Worm (Caenorhabditis elegans) whole organism, L2 larva: Measurements from ENCODE around the gene rpl-6.

Experiments used
- C34F6.9 ChIP-seq: fragments of 150-350 bp; optimal IDR thresholded peaks from 2 replicates; lab custom pipeline; 2014; ENCODE audit warnings: missing biosample characterization, missing genetic modification characterization
- F13H6.1 ChIP-seq: sonication (generic microtip); optimal IDR thresholded peaks from 2 replicates; lab custom pipeline; 2016; ENCODE audit warnings: missing genetic modification characterization, missing compliant biosample characterization
- R02D3.7 ChIP-seq: fragments of 150-350 bp; optimal IDR thresholded peaks from 2 replicates; lab custom pipeline; 2014; ENCODE audit warnings: missing biosample characterization, missing genetic modification characterization
- Y55F3AM.14 ChIP-seq: fragments of 200-800 bp; sonication (Bioruptor generic); optimal IDR thresholded peaks from 2 replicates; lab custom pipeline; 2018; ENCODE audit warnings: mild to moderate bottlenecking, missing genetic modification characterization, missing compliant biosample characterization
- ZK546.5 ChIP-seq: sonication (generic microtip); optimal IDR thresholded peaks from 2 replicates; lab custom pipeline; 2017; ENCODE audit warnings: missing biosample characterization, missing genetic modification characterization
- alr-1 ChIP-seq: fragments of 150-350 bp; optimal IDR thresholded peaks from 2 replicates; lab custom pipeline; 2014; ENCODE audit warnings: missing biosample characterization, missing genetic modification characterization
- aly-2 ChIP-seq: fragments of 150-350 bp; optimal IDR thresholded peaks from 2 replicates; lab custom pipeline; 2014; ENCODE audit warnings: missing biosample characterization, missing genetic modification characterization
- ama-1 ChIP-seq: fragments of 150-350 bp; optimal IDR thresholded peaks from 2 replicates; lab custom pipeline; 2018; ENCODE audit warnings: inconsistent platforms
- blmp-1 ChIP-seq: sonication (generic microtip); optimal IDR thresholded peaks from 2 replicates; lab custom pipeline; 2017; ENCODE audit warnings: missing genetic modification characterization, mild to moderate bottlenecking, missing compliant biosample characterization, antibody characterized with exemption, moderate library complexity; ENCODE audit not compliant: insufficient read depth
- ceh-82 ChIP-seq: fragments of 150-350 bp; optimal IDR thresholded peaks from 2 replicates; lab custom pipeline; 2014; ENCODE audit warnings: missing biosample characterization, missing genetic modification characterization
- crh-2 ChIP-seq: sonication (generic microtip); optimal IDR thresholded peaks from 2 replicates; lab custom pipeline; 2017; ENCODE audit warnings: missing biosample characterization, missing genetic modification characterization
- dmd-4 ChIP-seq: sonication (generic microtip); optimal IDR thresholded peaks from 2 replicates; lab custom pipeline; 2017; ENCODE audit warnings: missing biosample characterization, missing genetic modification characterization
- egl-27 ChIP-seq: sonication (generic microtip); optimal IDR thresholded peaks from 3 replicates; lab custom pipeline; 2017; ENCODE audit warnings: missing biosample characterization, missing genetic modification reagents, missing genetic modification characterization
- elt-1 ChIP-seq: fragments of 150-350 bp; optimal IDR thresholded peaks from 2 replicates; lab custom pipeline; 2014; ENCODE audit warnings: missing biosample characterization, missing genetic modification characterization
- elt-3 ChIP-seq: sonication (generic microtip); optimal IDR thresholded peaks from 2 replicates; lab custom pipeline; 2017; ENCODE audit warnings: missing biosample characterization, missing genetic modification characterization
- fos-1 ChIP-seq: fragments of 150-350 bp; optimal IDR thresholded peaks from 2 replicates; lab custom pipeline; 2014; ENCODE audit warnings: missing biosample characterization, missing genetic modification characterization
- gmeb-1 ChIP-seq: fragments of 150-350 bp; optimal IDR thresholded peaks from 2 replicates; lab custom pipeline; 2014; ENCODE audit warnings: missing biosample characterization, missing genetic modification characterization
- lin-11 ChIP-seq: fragments of 150-350 bp; sonication (generic microtip); optimal IDR thresholded peaks from 2 replicates; lab custom pipeline; 2014; ENCODE audit warnings: missing biosample characterization, missing genetic modification characterization, inconsistent platforms, mixed read lengths
- lin-13 ChIP-seq: fragments of 150-350 bp; optimal IDR thresholded peaks from 2 replicates; lab custom pipeline; 2014; ENCODE audit warnings: missing biosample characterization, missing genetic modification reagents, missing genetic modification characterization
- lin-39 ChIP-seq: fragments of 150-350 bp; optimal IDR thresholded peaks from 2 replicates; lab custom pipeline; 2014; ENCODE audit warnings: missing biosample characterization, missing genetic modification reagents, missing genetic modification characterization
- lsy-2 ChIP-seq, 2 experiments: fragments of 150-350 bp in 1 of 2; sonication (generic microtip) in 1 of 2; optimal IDR thresholded peaks; 2 replicates each; lab custom pipeline; 2014 to 2017; ENCODE audit warnings: missing biosample characterization in 2 of 2, missing genetic modification characterization in 2 of 2
- mab-5 ChIP-seq: fragments of 150-350 bp; optimal IDR thresholded peaks from 2 replicates; lab custom pipeline; 2014; ENCODE audit warnings: missing biosample characterization, missing genetic modification characterization
- mbf-1 ChIP-seq: sonication (generic microtip); optimal IDR thresholded peaks from 2 replicates; lab custom pipeline; 2017; ENCODE audit warnings: missing biosample characterization, missing genetic modification characterization
- mdl-1 ChIP-seq, 2 experiments: fragments of 150-350 bp in 1 of 2; sonication (generic microtip) in 1 of 2; optimal IDR thresholded peaks; 2 replicates each; lab custom pipeline; 2017; ENCODE audit warnings: missing biosample characterization in 2 of 2, missing genetic modification characterization in 2 of 2
- nhr-10 ChIP-seq: sonication (generic microtip); optimal IDR thresholded peaks from 2 replicates; lab custom pipeline; 2017; ENCODE audit warnings: missing biosample characterization, missing genetic modification characterization
- nhr-11 ChIP-seq: fragments of 150-350 bp; optimal IDR thresholded peaks from 2 replicates; lab custom pipeline; 2014; ENCODE audit warnings: missing biosample characterization, missing genetic modification characterization
- nhr-12 ChIP-seq: fragments of 150-350 bp; optimal IDR thresholded peaks from 2 replicates; lab custom pipeline; 2014; ENCODE audit warnings: missing biosample characterization, missing genetic modification characterization
- nhr-21 ChIP-seq: fragments of 150-350 bp; optimal IDR thresholded peaks from 2 replicates; lab custom pipeline; 2014; ENCODE audit warnings: missing biosample characterization, missing genetic modification characterization
- nhr-23 ChIP-seq: fragments of 150-350 bp; optimal IDR thresholded peaks from 2 replicates; lab custom pipeline; 2014; ENCODE audit warnings: missing biosample characterization, missing genetic modification reagents, missing genetic modification characterization
- nhr-25 ChIP-seq: fragments of 150-350 bp; sonication (generic microtip); optimal IDR thresholded peaks from 3 replicates; lab custom pipeline; 2014; ENCODE audit warnings: missing biosample characterization, missing genetic modification characterization
- nhr-6 ChIP-seq: fragments of 150-350 bp; optimal IDR thresholded peaks from 2 replicates; lab custom pipeline; 2014; ENCODE audit warnings: missing biosample characterization, missing genetic modification characterization
- nhr-77 ChIP-seq: fragments of 150-350 bp; optimal IDR thresholded peaks from 2 replicates; lab custom pipeline; 2014; ENCODE audit warnings: missing biosample characterization, missing genetic modification characterization
- peb-1 ChIP-seq: fragments of 150-350 bp; optimal IDR thresholded peaks from 2 replicates; lab custom pipeline; 2014; ENCODE audit warnings: missing biosample characterization, missing genetic modification characterization
- sem-4 ChIP-seq: fragments of 150-350 bp; optimal IDR thresholded peaks from 2 replicates; lab custom pipeline; 2014; ENCODE audit warnings: missing biosample characterization, missing genetic modification reagents, missing genetic modification characterization
- skn-1 ChIP-seq: sonication (generic microtip); optimal IDR thresholded peaks from 2 replicates; lab custom pipeline; 2017; ENCODE audit warnings: missing biosample characterization, missing genetic modification characterization
- sma-3 ChIP-seq: sonication (generic microtip); optimal IDR thresholded peaks from 2 replicates; lab custom pipeline; 2016; ENCODE audit warnings: missing genetic modification reagents, missing genetic modification characterization, missing compliant biosample characterization
- sma-9 ChIP-seq, 2 experiments: fragments of 150-350 bp in 1 of 2; sonication (generic microtip) in 1 of 2; optimal IDR thresholded peaks; 2 replicates each; lab custom pipeline; 2014 to 2016; ENCODE audit warnings: missing genetic modification characterization in 2 of 2, mild to moderate bottlenecking in 1 of 2, missing biosample characterization in 1 of 2, missing compliant biosample characterization in 1 of 2, missing genetic modification reagents in 1 of 2, moderate library complexity in 1 of 2
- snpc-4 ChIP-seq: fragments of 150-350 bp; optimal IDR thresholded peaks from 2 replicates; lab custom pipeline; 2014; ENCODE audit warnings: missing biosample characterization, missing genetic modification characterization
- unc-39 ChIP-seq: fragments of 150-350 bp; optimal IDR thresholded peaks from 2 replicates; lab custom pipeline; 2014; ENCODE audit warnings: missing biosample characterization, missing genetic modification characterization
- unc-55 ChIP-seq: fragments of 150-350 bp; sonication (generic microtip); optimal IDR thresholded peaks from 3 replicates; lab custom pipeline; 2014; ENCODE audit warnings: missing biosample characterization, missing genetic modification reagents, missing genetic modification characterization
- unc-62 ChIP-seq: fragments of 150-350 bp; optimal IDR thresholded peaks from 2 replicates; lab custom pipeline; 2014; ENCODE audit warnings: missing biosample characterization, missing genetic modification reagents, missing genetic modification characterization
- zag-1 ChIP-seq: fragments of 150-350 bp; optimal IDR thresholded peaks from 2 replicates; lab custom pipeline; 2014; ENCODE audit warnings: missing biosample characterization, missing genetic modification characterization
- ztf-1 ChIP-seq: fragments of 200-800 bp; sonication (Bioruptor generic); conservative IDR thresholded peaks from 2 replicates; pipeline ENCODE4 v1.3.6; 2022; ENCODE audit warnings: missing genetic modification characterization, missing compliant biosample characterization
- ztf-11 ChIP-seq: sonication (generic microtip); optimal IDR thresholded peaks from 2 replicates; lab custom pipeline; 2017; ENCODE audit warnings: missing biosample characterization, missing genetic modification characterization
- ztf-4 ChIP-seq: fragments of 150-350 bp; optimal IDR thresholded peaks from 2 replicates; lab custom pipeline; 2014; ENCODE audit warnings: missing biosample characterization, missing genetic modification characterization

rpl-6 gene

ce11 chrIII:7199467-7199866, 8.8 kb upstream of the rpl-6 start:
- TF ChIP-seq fos-1 (tag; lab: Kevin White, UChicago) (no peak), sem-4 (tag; lab: Kevin White, UChicago) (no peak), ama-1 (lab: Kevin White, UChicago) (no peak), nhr-11 (tag; lab: Kevin White, UChicago) (no peak), elt-1 (tag; lab: Kevin White, UChicago) (no peak), lin-13 (peak; percentile 3), lsy-2 (tag; optimal IDR thresholded peaks at IDR 0.05; lab: Kevin White, UChicago) (peak in 1 of 2 experiments; percentile 4), Y55F3AM.14 (GFP tag; lab: Kevin White, UChicago) (no peak), nhr-77 (tag; lab: Kevin White, UChicago) (no peak), skn-1 (tag; lab: Kevin White, UChicago) (no peak), unc-55 (GFP tag; lab: Kevin White, UChicago) (no peak), sma-3 (GFP tag; lab: Kevin White, UChicago) (peak; percentile 14), nhr-25 (tag; lab: Kevin White, UChicago) (peak; percentile 70), crh-2 (tag; lab: Kevin White, UChicago) (no peak), sma-9 (GFP tag; optimal IDR thresholded peaks at IDR 0.05; lab: Kevin White, UChicago) (no peak), sma-9 (tag; optimal IDR thresholded peaks at IDR 0.05; lab: Kevin White, UChicago) (no peak), unc-62 (GFP tag; lab: Kevin White, UChicago) (no peak), nhr-21 (tag; lab: Kevin White, UChicago) (peak; percentile 64), egl-27 (tag; lab: Kevin White, UChicago) (peak; percentile 16), ztf-1 (GFP tag; lab: Robert Waterston, UW) (no peak), elt-3 (no peak), gmeb-1 (no peak), alr-1 (tag; lab: Kevin White, UChicago) (no peak), nhr-23 (tag; lab: Kevin White, UChicago) (no peak), blmp-1 (tag; lab: Kevin White, UChicago) (peak; percentile 93), mbf-1 (no peak), ztf-11 (tag; lab: Kevin White, UChicago) (no peak), dmd-4 (tag; lab: Kevin White, UChicago) (no peak), mdl-1 (tag; optimal IDR thresholded peaks at IDR 0.05; lab: Kevin White, UChicago) (peak in 1 of 2 experiments; percentile 2)
- TF ChIP-seq, all 48 proteins: peak for 8

- TF ChIP-seq zag-1 (tag; lab: Kevin White, UChicago) (no peak), ZK546.5 (no peak), lin-11 (tag; lab: Kevin White, UChicago) (no peak), nhr-11 (tag; lab: Kevin White, UChicago) (no peak), blmp-1 (tag; lab: Kevin White, UChicago) (peak; percentile 99), aly-2 (tag; lab: Kevin White, UChicago) (no peak), nhr-77 (tag; lab: Kevin White, UChicago) (no peak), mdl-1 (tag; optimal IDR thresholded peaks at IDR 0.05; lab: Kevin White, UChicago) (no peak), Y55F3AM.14 (GFP tag; lab: Kevin White, UChicago) (no peak), fos-1 (tag; lab: Kevin White, UChicago) (peak; percentile 27), nhr-10 (no peak), ztf-4 (tag; lab: Kevin White, UChicago) (no peak), C34F6.9 (tag; lab: Kevin White, UChicago) (no peak), nhr-6 (tag; lab: Kevin White, UChicago) (no peak), ztf-1 (GFP tag; lab: Robert Waterston, UW) (no peak), lin-39 (tag; lab: Kevin White, UChicago) (no peak), nhr-25 (tag; lab: Kevin White, UChicago) (peak; percentile 90), elt-1 (tag; lab: Kevin White, UChicago) (no peak), nhr-23 (tag; lab: Kevin White, UChicago) (no peak), nhr-21 (tag; lab: Kevin White, UChicago) (peak; percentile 64), sma-9 (GFP tag; optimal IDR thresholded peaks at IDR 0.05; lab: Kevin White, UChicago) (peak; percentile 57), sma-9 (tag; optimal IDR thresholded peaks at IDR 0.05; lab: Kevin White, UChicago) (no peak), F13H6.1 (tag; lab: Kevin White, UChicago) (no peak), dmd-4 (tag; lab: Kevin White, UChicago) (no peak), R02D3.7 (tag; lab: Kevin White, UChicago) (no peak), alr-1 (tag; lab: Kevin White, UChicago) (no peak), nhr-12 (tag; lab: Kevin White, UChicago) (no peak), lsy-2 (tag; optimal IDR thresholded peaks at IDR 0.05; lab: Kevin White, UChicago) (peak in 1 of 2 experiments; percentile 37), unc-39 (no peak), peb-1 (tag; lab: Kevin White, UChicago) (no peak), ceh-82 (tag; lab: Kevin White, UChicago) (no peak), sma-3 (GFP tag; lab: Kevin White, UChicago) (peak; percentile 33), skn-1 (tag; lab: Kevin White, UChicago) (no peak), snpc-4 (tag; lab: Kevin White, UChicago) (no peak), sem-4 (tag; lab: Kevin White, UChicago) (no peak), mab-5 (tag; lab: Kevin White, UChicago) (no peak), mbf-1 (no peak), ztf-11 (tag; lab: Kevin White, UChicago) (no peak), egl-27 (tag; lab: Kevin White, UChicago) (peak; percentile 88), lin-13 (no peak), elt-3 (no peak), gmeb-1 (no peak), unc-55 (GFP tag; lab: Kevin White, UChicago) (no peak), crh-2 (tag; lab: Kevin White, UChicago) (peak; percentile 39)
Observed at ce11 chrIII:7201378-7202256, 6.6 kb upstream of the rpl-6 start, which contains the start of gene dpy-31. dpy-31 (plus strand) TSS chrIII:7202206.
